Worm (Caenorhabditis elegans) whole organism, L4 larva: Measurements from ENCODE around the gene C17B7.15.
A peak's percentile ranks its signal among the peaks of the same experiment; 100 is the strongest.

Source experiments
- F26F4.8 ChIP-seq: fragments of 200-800 bp; sonication (Bioruptor generic); conservative IDR thresholded peaks from 2 replicates; pipeline ENCODE4 v1.3.6; 2022; ENCODE audit warnings: missing genetic modification characterization, missing compliant biosample characterization
- F37D6.2 ChIP-seq: sonication (generic microtip); optimal IDR thresholded peaks from 2 replicates; lab custom pipeline; 2016; ENCODE audit warnings: mild to moderate bottlenecking, missing genetic modification characterization, missing compliant biosample characterization
- F44E2.7 ChIP-seq: fragments of 200-800 bp; sonication (Bioruptor generic); IDR thresholded peaks from 2 replicates; pipeline ENCODE4 v2.1.2; 2022; ENCODE audit warnings: missing genetic modification characterization, missing compliant biosample characterization
- F49E8.2 ChIP-seq: sonication (generic microtip); optimal IDR thresholded peaks from 2 replicates; lab custom pipeline; 2016; ENCODE audit warnings: missing compliant biosample characterization, mild to moderate bottlenecking, missing genetic modification characterization, borderline replicate concordance
- T20F7.1 ChIP-seq: fragments of 200-800 bp; sonication (Bioruptor generic); optimal IDR thresholded peaks from 2 replicates; lab custom pipeline; 2018; ENCODE audit warnings: mild to moderate bottlenecking, missing genetic modification characterization, missing compliant biosample characterization
- Y75B8A.6 ChIP-seq: fragments of 200-800 bp; sonication (Bioruptor generic); IDR thresholded peaks from 2 replicates; pipeline ENCODE4 v1.3.6; 2022; ENCODE audit warnings: missing genetic modification reagents, missing genetic modification characterization, missing compliant biosample characterization
- aly-2 ChIP-seq: sonication (generic microtip); optimal IDR thresholded peaks from 2 replicates; lab custom pipeline; 2018; ENCODE audit warnings: missing biosample characterization, missing genetic modification characterization
- arid-1 ChIP-seq: fragments of 200-800 bp; sonication (Bioruptor generic); conservative IDR thresholded peaks from 2 replicates; pipeline ENCODE4 v1.3.6; 2022; ENCODE audit warnings: missing genetic modification reagents, missing genetic modification characterization, missing compliant biosample characterization
- ceh-44 ChIP-seq: fragments of 200-800 bp; sonication (Bioruptor generic); IDR thresholded peaks from 2 replicates; pipeline ENCODE4 v1.3.6; 2022; ENCODE audit warnings: missing genetic modification reagents, missing genetic modification characterization, missing compliant biosample characterization
- ceh-62 ChIP-seq: sonication (generic microtip); optimal IDR thresholded peaks from 2 replicates; lab custom pipeline; 2017; ENCODE audit warnings: missing biosample characterization, missing genetic modification characterization
- ctbp-1 ChIP-seq: fragments of 200-800 bp; sonication (Bioruptor generic); IDR thresholded peaks from 2 replicates; pipeline ENCODE4 v1.3.6; 2022; ENCODE audit warnings: missing genetic modification reagents, missing genetic modification characterization, missing compliant biosample characterization
- daf-16 ChIP-seq, 3 experiments: sonication (generic microtip); optimal IDR thresholded peaks; 2 replicates each; lab custom pipeline; 2016 to 2017; ENCODE audit warnings: missing genetic modification characterization in 3 of 3, missing genetic modification reagents in 3 of 3, mild to moderate bottlenecking in 2 of 3, missing compliant biosample characterization in 2 of 3, missing biosample characterization in 1 of 3, moderate library complexity in 1 of 3
- daf-8 ChIP-seq: fragments of 200-800 bp; sonication (Bioruptor generic); IDR thresholded peaks from 2 replicates; pipeline ENCODE4 v1.3.6; 2022; ENCODE audit warnings: missing genetic modification characterization, missing compliant biosample characterization
- dmd-6 ChIP-seq: fragments of 200-800 bp; sonication (Bioruptor generic); IDR thresholded peaks from 2 replicates; pipeline ENCODE4 v1.3.6; 2022; ENCODE audit warnings: missing genetic modification reagents, missing genetic modification characterization, missing compliant biosample characterization
- dmd-8 ChIP-seq: fragments of 200-800 bp; sonication (Bioruptor generic); IDR thresholded peaks from 2 replicates; pipeline ENCODE4 v1.3.6; 2022; ENCODE audit warnings: missing genetic modification characterization, missing compliant biosample characterization
- dmd-9 ChIP-seq: fragments of 200-800 bp; sonication (Bioruptor generic); IDR thresholded peaks from 2 replicates; pipeline ENCODE4 v1.3.6; 2022; ENCODE audit warnings: missing genetic modification reagents, missing genetic modification characterization, missing compliant biosample characterization
- dpl-1 ChIP-seq: fragments of 150-350 bp; optimal IDR thresholded peaks from 2 replicates; lab custom pipeline; 2014; ENCODE audit warnings: missing biosample characterization, missing genetic modification reagents, missing genetic modification characterization
- duxl-1 ChIP-seq: sonication (generic microtip); optimal IDR thresholded peaks from 2 replicates; lab custom pipeline; 2016; ENCODE audit warnings: mild to moderate bottlenecking, missing genetic modification characterization, moderate library complexity, missing compliant biosample characterization; ENCODE audit not compliant: poor library complexity
- dve-1 ChIP-seq: sonication (generic microtip); optimal IDR thresholded peaks from 2 replicates; lab custom pipeline; 2017; ENCODE audit warnings: antibody characterized with exemption, mild to moderate bottlenecking, missing genetic modification characterization, missing compliant biosample characterization; ENCODE audit not compliant: insufficient read depth
- fkh-10 ChIP-seq: fragments of 150-350 bp; optimal IDR thresholded peaks from 2 replicates; lab custom pipeline; 2014; ENCODE audit warnings: missing biosample characterization, missing genetic modification reagents, missing genetic modification characterization
- hif-1 ChIP-seq, 2 experiments: sonication (generic microtip); optimal IDR thresholded peaks; 2 replicates each; lab custom pipeline; 2016 to 2017; ENCODE audit warnings: missing compliant biosample characterization in 2 of 2, missing genetic modification characterization in 2 of 2, missing genetic modification reagents in 2 of 2, missing genotype in 2 of 2, mild to moderate bottlenecking in 1 of 2
- jun-1 ChIP-seq: fragments of 150-350 bp; optimal IDR thresholded peaks from 2 replicates; lab custom pipeline; 2014; ENCODE audit warnings: missing biosample characterization, missing genetic modification reagents, missing genetic modification characterization
- lin-13 ChIP-seq: fragments of 150-350 bp; optimal IDR thresholded peaks from 2 replicates; lab custom pipeline; 2014; ENCODE audit warnings: missing biosample characterization, missing genetic modification reagents, missing genetic modification characterization
- lin-39 ChIP-seq: fragments of 150-350 bp; optimal IDR thresholded peaks from 2 replicates; lab custom pipeline; 2014; ENCODE audit warnings: missing biosample characterization, missing genetic modification reagents, missing genetic modification characterization
- lir-3 ChIP-seq: sonication (generic microtip); optimal IDR thresholded peaks from 2 replicates; lab custom pipeline; 2016; ENCODE audit warnings: mild to moderate bottlenecking, missing genetic modification characterization, missing compliant biosample characterization
- lsy-2 ChIP-seq, 2 experiments: fragments of 150-350 bp in 1 of 2; sonication (generic microtip) in 1 of 2; optimal IDR thresholded peaks; 2 replicates each; lab custom pipeline; 2014 to 2017; ENCODE audit warnings: missing biosample characterization in 2 of 2, missing genetic modification characterization in 2 of 2
- madf-9 ChIP-seq: fragments of 200-800 bp; sonication (Bioruptor generic); conservative IDR thresholded peaks from 2 replicates; pipeline ENCODE4 v1.3.6; 2022; ENCODE audit warnings: missing genetic modification reagents, missing genetic modification characterization, missing compliant biosample characterization
- mdl-1 ChIP-seq, 2 experiments: fragments of 150-350 bp in 1 of 2; sonication (generic microtip) in 1 of 2; optimal IDR thresholded peaks; 2 replicates each; lab custom pipeline; 2014 to 2017; ENCODE audit warnings: missing biosample characterization in 2 of 2, missing genetic modification characterization in 2 of 2
- mdt-29 ChIP-seq: fragments of 200-800 bp; sonication (Bioruptor generic); IDR thresholded peaks from 2 replicates; pipeline ENCODE4 v1.3.6; 2022; ENCODE audit warnings: missing genetic modification reagents, missing genetic modification characterization, missing compliant biosample characterization
- nhr-10 ChIP-seq: fragments of 150-350 bp; optimal IDR thresholded peaks from 2 replicates; lab custom pipeline; 2014; ENCODE audit warnings: missing biosample characterization, missing genetic modification characterization
- nhr-102 ChIP-seq: sonication (generic microtip); optimal IDR thresholded peaks from 2 replicates; lab custom pipeline; 2016; ENCODE audit warnings: mild to moderate bottlenecking, missing genetic modification characterization, moderate library complexity, missing compliant biosample characterization
- nhr-25 ChIP-seq: sonication (generic microtip); optimal IDR thresholded peaks from 2 replicates; lab custom pipeline; 2017; ENCODE audit warnings: missing genetic modification characterization, mild to moderate bottlenecking, missing compliant biosample characterization, antibody characterized with exemption, moderate library complexity, borderline replicate concordance; ENCODE audit not compliant: insufficient read depth
- saeg-2 ChIP-seq: fragments of 200-800 bp; sonication (Bioruptor generic); IDR thresholded peaks from 2 replicates; pipeline ENCODE4 v1.3.6; 2022; ENCODE audit warnings: missing genetic modification reagents, missing genetic modification characterization, missing compliant biosample characterization
- sdz-12 ChIP-seq: fragments of 200-800 bp; sonication (Bioruptor generic); optimal IDR thresholded peaks from 2 replicates; lab custom pipeline; 2018; ENCODE audit warnings: mild to moderate bottlenecking, missing genetic modification characterization, missing compliant biosample characterization
- snpc-4 ChIP-seq: fragments of 150-350 bp; optimal IDR thresholded peaks from 2 replicates; lab custom pipeline; 2014; ENCODE audit warnings: missing biosample characterization, missing genetic modification characterization
- spr-3 ChIP-seq: fragments of 200-800 bp; sonication (Bioruptor generic); optimal IDR thresholded peaks from 2 replicates; lab custom pipeline; 2018; ENCODE audit warnings: mild to moderate bottlenecking, missing genetic modification characterization, missing compliant biosample characterization
- tag-97 ChIP-seq: fragments of 200-800 bp; sonication (Bioruptor generic); IDR thresholded peaks from 2 replicates; pipeline ENCODE4 v1.3.6; 2022; ENCODE audit warnings: missing genetic modification characterization, missing compliant biosample characterization
- tra-1 ChIP-seq: fragments of 200-800 bp; sonication (Bioruptor generic); IDR thresholded peaks from 2 replicates; pipeline ENCODE4 v1.3.6; 2022; ENCODE audit warnings: missing genetic modification reagents, missing genetic modification characterization, missing compliant biosample characterization
- unc-130 ChIP-seq: sonication (generic microtip); optimal IDR thresholded peaks from 2 replicates; lab custom pipeline; 2016; ENCODE audit warnings: missing genetic modification reagents, missing genetic modification characterization, missing compliant biosample characterization
- unc-62 ChIP-seq, 3 experiments: fragments of 150-350 bp in 1 of 3; sonication (generic microtip); optimal IDR thresholded peaks in 2 of 3; peaks in 1 of 3; 1 replicate in 1 of 3; 2 replicates in 2 of 3; lab custom pipeline; 2014 to 2017; ENCODE audit warnings: missing biosample characterization in 3 of 3, missing genetic modification characterization in 3 of 3, missing genetic modification reagents in 3 of 3, missing genotype in 1 of 3
- vab-7 ChIP-seq: fragments of 200-800 bp; sonication (Bioruptor generic); IDR thresholded peaks from 2 replicates; pipeline ENCODE4 v1.3.6; 2022; ENCODE audit warnings: missing genetic modification reagents, missing genetic modification characterization, missing compliant biosample characterization
- zfp-2 ChIP-seq: sonication (generic microtip); optimal IDR thresholded peaks from 2 replicates; lab custom pipeline; 2016; ENCODE audit warnings: mild to moderate bottlenecking, missing genetic modification characterization, missing compliant biosample characterization
- zip-11 ChIP-seq: fragments of 200-800 bp; sonication (Bioruptor generic); IDR thresholded peaks from 2 replicates; pipeline ENCODE4 v1.3.6; 2022; ENCODE audit warnings: missing genetic modification characterization, missing compliant biosample characterization

C17B7.15 gene

DNA sequence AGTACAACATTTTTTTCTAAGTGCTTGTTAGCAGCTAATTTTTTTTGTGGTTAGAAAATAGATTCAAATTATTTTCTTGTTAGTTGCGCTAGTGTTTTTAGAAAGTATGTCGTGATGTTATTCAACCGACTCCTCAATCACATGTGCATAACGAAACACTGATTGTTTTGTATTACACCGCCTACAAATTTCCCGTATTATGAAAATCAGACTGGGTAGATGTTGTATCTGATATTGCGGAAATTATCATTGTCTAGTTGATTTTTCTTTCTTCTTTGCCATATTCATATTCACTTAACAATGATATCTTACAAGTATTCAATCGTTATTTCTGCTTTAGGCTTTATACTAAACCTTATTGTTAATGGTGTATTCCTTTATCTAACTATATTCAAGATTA lies 1.3 kb downstream of the C17B7.15 start, which contains the start of gene str-63:
Gene str-63 (plus strand): TSS at position 301 of the 400 bp plus-strand sequence.
- TF ChIP-seq spr-3 (GFP tag; lab: Kevin White, UChicago), result no peak
- TF ChIP-seq F26F4.8, result no peak
- no peak for TF ChIP-seq mdt-29 (GFP tag; lab: Robert Waterston, UW)
- no peak for TF ChIP-seq nhr-10
- no peak for TF ChIP-seq unc-130
- no peak for TF ChIP-seq dmd-9
- TF ChIP-seq F37D6.2, result no peak
- no peak for TF ChIP-seq daf-8 (GFP tag; lab: Robert Waterston, UW)
- TF ChIP-seq tra-1, result no peak
- no peak for TF ChIP-seq fkh-10
- TF ChIP-seq hif-1 (tag; optimal IDR thresholded peaks at IDR 0.05; lab: Kevin White, UChicago), result no peak
- no peak for TF ChIP-seq jun-1
- TF ChIP-seq snpc-4 (tag; lab: Kevin White, UChicago), result no peak
- TF ChIP-seq F49E8.2 (tag; lab: Kevin White, UChicago), result no peak
- TF ChIP-seq ceh-44, result no peak
- TF ChIP-seq duxl-1 (tag; lab: Kevin White, UChicago), result no peak
- TF ChIP-seq zip-11, result no peak
- TF ChIP-seq zfp-2, result no peak
- TF ChIP-seq mdl-1 (tag; optimal IDR thresholded peaks at IDR 0.05; lab: Kevin White, UChicago), result no peak
- TF ChIP-seq tag-97, result no peak

DNA sequence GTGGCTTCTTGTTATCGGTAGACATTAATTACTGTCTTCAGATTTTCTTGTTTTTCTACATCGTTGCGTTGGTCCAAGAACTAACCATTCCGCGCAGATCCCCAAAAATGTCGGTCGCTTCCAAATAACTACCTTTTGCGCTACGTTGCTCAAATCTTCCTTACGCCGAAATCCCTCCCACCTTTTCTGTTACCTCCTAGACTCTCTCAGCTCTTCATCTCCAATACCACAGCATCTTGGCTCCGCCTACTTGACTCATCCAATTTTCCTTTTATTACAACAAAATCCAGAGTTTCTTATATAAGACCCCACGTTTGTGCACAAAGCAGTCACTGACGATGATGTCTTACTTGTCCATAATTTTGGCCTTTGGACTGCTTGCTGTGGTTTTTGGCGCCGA lies 2.9 kb downstream of the C17B7.15 start, which contains the start of gene C17B7.12:
Gene C17B7.12 (plus strand): TSS at position 301 of the 400 bp plus-strand sequence.
- TF ChIP-seq ctbp-1 (GFP tag; lab: Robert Waterston, UW) (no peak), jun-1 (no peak), dmd-8 (GFP tag; lab: Robert Waterston, UW) (no peak), T20F7.1 (GFP tag; lab: Kevin White, UChicago) (no peak), ceh-44 (no peak), vab-7 (no peak), lir-3 (no peak), nhr-102 (tag; lab: Kevin White, UChicago) (no peak), F26F4.8 (no peak), tag-97 (no peak), lin-39 (tag; lab: Kevin White, UChicago) (no peak), Y75B8A.6 (GFP tag; lab: Robert Waterston, UW) (no peak), dmd-6 (GFP tag; lab: Robert Waterston, UW) (no peak), lsy-2 (tag; optimal IDR thresholded peaks at IDR 0.05; lab: Kevin White, UChicago) (no peak), saeg-2 (no peak), daf-16 (GFP tag; optimal IDR thresholded peaks at IDR 0.05; lab: Kevin White, UChicago) (no peak), daf-16 (tag; optimal IDR thresholded peaks at IDR 0.05; lab: Kevin White, UChicago) (no peak), dmd-9 (no peak), dve-1 (tag; lab: Kevin White, UChicago) (no peak)

DNA sequence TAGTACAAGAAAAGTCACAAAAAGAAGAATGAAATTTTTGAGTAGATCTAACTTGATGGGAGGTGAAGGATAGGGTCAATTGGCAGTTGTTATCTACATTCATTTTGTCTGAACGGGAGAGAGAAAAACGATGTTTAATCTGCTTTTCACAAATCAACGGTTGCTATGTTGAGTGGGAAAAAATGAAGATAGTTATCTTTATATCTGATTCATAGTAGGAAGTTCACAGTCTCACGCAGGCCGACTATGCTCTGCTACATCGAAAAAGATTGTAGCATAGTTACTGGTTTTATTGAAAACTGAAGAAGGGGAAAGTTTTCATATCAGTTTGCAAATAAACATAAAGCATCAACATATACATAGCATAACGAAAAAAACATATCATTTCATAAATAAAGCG lies 5.6 kb downstream of the C17B7.15 start:
- TF ChIP-seq unc-62 (GFP tag; optimal IDR thresholded peaks at IDR 0.05 in 1 of 2; lab: Kevin White, UChicago) (peak in 1 of 2 experiments; percentile 28), unc-62 (tag; optimal IDR thresholded peaks at IDR 0.05; lab: Kevin White, UChicago) (no peak), F49E8.2 (tag; lab: Kevin White, UChicago) (no peak)

ce11 chrV:3357106-3357505 lies 7.1 kb downstream of the C17B7.15 start, which contains the start of gene scrm-3:
scrm-3 (minus strand) TSS chrV:3357206.
- TF ChIP-seq nhr-25 (tag; lab: Kevin White, UChicago) (no peak), spr-3 (GFP tag; lab: Kevin White, UChicago) (no peak), madf-9 (GFP tag; lab: Robert Waterston, UW) (no peak), duxl-1 (tag; lab: Kevin White, UChicago) (no peak), aly-2 (tag; lab: Kevin White, UChicago) (no peak), jun-1 (no peak), ceh-62 (tag; lab: Kevin White, UChicago) (no peak), mdt-29 (GFP tag; lab: Robert Waterston, UW) (no peak), F44E2.7 (GFP tag; lab: Robert Waterston, UW) (no peak), sdz-12 (GFP tag; lab: Kevin White, UChicago) (no peak), tra-1 (no peak), arid-1 (GFP tag; lab: Robert Waterston, UW) (no peak), dpl-1 (GFP tag; lab: Kevin White, UChicago) (no peak), lin-13 (GFP tag; lab: Kevin White, UChicago) (no peak), dmd-6 (GFP tag; lab: Robert Waterston, UW) (no peak)
